Worm (Caenorhabditis elegans) whole organism, young adult: ENCODE results near the gene T28A11.13.

Source experiments
- ama-1 ChIP-seq, 3 experiments: fragments of 150-350 bp in 1 of 3; sonication (generic microtip) in 2 of 3; optimal IDR thresholded peaks; 2 replicates each; lab custom pipeline; 2014 to 2018; ENCODE audit warnings: missing biosample characterization in 2 of 3, missing genetic modification characterization in 2 of 3, missing genetic modification reagents in 2 of 3
- lsy-27 ChIP-seq: sonication (generic microtip); optimal IDR thresholded peaks from 2 replicates; lab custom pipeline; 2017; ENCODE audit warnings: missing genetic modification characterization, mild to moderate bottlenecking, missing compliant biosample characterization, antibody characterized with exemption, missing genotype, borderline replicate concordance; ENCODE audit not compliant: insufficient read depth

- TF ChIP-seq lsy-27, result no peak
- TF ChIP-seq ama-1 (optimal IDR thresholded peaks at IDR 0.05; lab: Kevin White, UChicago), result no peak
- TF ChIP-seq ama-1 (GFP tag; optimal IDR thresholded peaks at IDR 0.05; lab: Kevin White, UChicago), result no peak
These were observed 7.2 kb upstream of the T28A11.13 start, which contains the start of gene T28A11.22 for ce11 chrV:3257277-3257676.
